Fruit fly (Drosophila melanogaster) whole organism, adult: ENCODE measurements around the gene CG12560.

Experiments used
- CG11617 ChIP-seq: fragments of 200-800 bp; sonication (Bioruptor generic); optimal IDR thresholded peaks from 2 replicates; lab custom pipeline; 2017; ENCODE audit warnings: mild to moderate bottlenecking, missing biosample characterization, missing genetic modification reagents, missing genetic modification characterization
- CG12768 ChIP-seq: fragments of 200-800 bp; sonication (Bioruptor generic); optimal IDR thresholded peaks from 2 replicates; lab custom pipeline; 2017; ENCODE audit warnings: missing biosample characterization, missing genetic modification characterization, mild to moderate bottlenecking, moderate library complexity, missing genetic modification reagents
- CG14711 ChIP-seq: fragments of 200-800 bp; sonication (Bioruptor generic); optimal IDR thresholded peaks from 2 replicates; lab custom pipeline; 2018; ENCODE audit warnings: missing biosample characterization, mild to moderate bottlenecking, missing genetic modification characterization, moderate library complexity
- CG1620 ChIP-seq: fragments of 200-800 bp; sonication (Bioruptor generic); optimal IDR thresholded peaks from 2 replicates; lab custom pipeline; 2016; ENCODE audit warnings: missing biosample characterization, missing genetic modification characterization
- CG33017 ChIP-seq: fragments of 200-800 bp; sonication (Bioruptor generic); optimal IDR thresholded peaks from 2 replicates; lab custom pipeline; 2018; ENCODE audit warnings: missing biosample characterization, mild to moderate bottlenecking, missing genetic modification characterization, moderate library complexity
- CG5204 ChIP-seq: fragments of 200-800 bp; sonication (Bioruptor generic); optimal IDR thresholded peaks from 2 replicates; lab custom pipeline; 2016; ENCODE audit warnings: missing biosample characterization, missing genetic modification characterization
- CG7045 ChIP-seq: fragments of 200-800 bp; sonication (Bioruptor generic); optimal IDR thresholded peaks from 2 replicates; lab custom pipeline; 2017; ENCODE audit warnings: missing biosample characterization, mild to moderate bottlenecking, missing genetic modification characterization
- CG7101 ChIP-seq: fragments of 200-800 bp; sonication (Bioruptor generic); optimal IDR thresholded peaks from 2 replicates; lab custom pipeline; 2018; ENCODE audit warnings: missing biosample characterization, mild to moderate bottlenecking, missing genetic modification characterization, moderate library complexity
- Clk ChIP-seq: fragments of 200-800 bp; sonication (Bioruptor generic); optimal IDR thresholded peaks from 2 replicates; lab custom pipeline; 2017; ENCODE audit warnings: missing biosample characterization, missing genetic modification characterization
- Crg-1 ChIP-seq: fragments of 200-800 bp; sonication (Bioruptor generic); optimal IDR thresholded peaks from 2 replicates; lab custom pipeline; 2016; ENCODE audit warnings: missing biosample characterization, missing genetic modification characterization
- Hr96 ChIP-seq: fragments of 200-800 bp; sonication (Bioruptor generic); optimal IDR thresholded peaks from 2 replicates; lab custom pipeline; 2016; ENCODE audit warnings: missing biosample characterization, missing genetic modification characterization
- Mnt ChIP-seq: fragments of 200-800 bp; sonication (Bioruptor generic); optimal IDR thresholded peaks from 2 replicates; lab custom pipeline; 2016; ENCODE audit warnings: missing biosample characterization, mild to moderate bottlenecking, missing genetic modification characterization
- bab1 ChIP-seq: fragments of 200-800 bp; sonication (Bioruptor generic); optimal IDR thresholded peaks from 3 replicates; lab custom pipeline; 2019; ENCODE audit warnings: missing biosample characterization, mild to moderate bottlenecking, missing genetic modification characterization, moderate library complexity
- cic ChIP-seq: fragments of 200-800 bp; sonication (Bioruptor generic); optimal IDR thresholded peaks from 2 replicates; lab custom pipeline; 2017; ENCODE audit warnings: missing biosample characterization, mild to moderate bottlenecking, missing genetic modification characterization, moderate library complexity
- cnc ChIP-seq, 2 experiments: fragments of >200 bp; optimal IDR thresholded peaks; 2 replicates each; lab custom pipeline; 2017
- kay ChIP-seq: fragments of 200-800 bp; sonication (Bioruptor generic); peaks from one replicate; lab custom pipeline; 2016; ENCODE audit warnings: missing biosample characterization, missing genetic modification characterization, borderline replicate concordance
- ovo ChIP-seq: fragments of 200-800 bp; sonication (Bioruptor generic); optimal IDR thresholded peaks from 2 replicates; lab custom pipeline; 2016; ENCODE audit warnings: missing biosample characterization, missing genetic modification characterization
- pad ChIP-seq: fragments of 200-800 bp; sonication (Bioruptor generic); optimal IDR thresholded peaks from 3 replicates; lab custom pipeline; 2017; ENCODE audit warnings: missing biosample characterization, missing genetic modification characterization, mild to moderate bottlenecking, moderate library complexity, missing genetic modification reagents
- tj ChIP-seq: fragments of 200-800 bp; sonication (Bioruptor generic); optimal IDR thresholded peaks from 3 replicates; lab custom pipeline; 2017; ENCODE audit warnings: missing biosample characterization, mild to moderate bottlenecking, missing genetic modification characterization, moderate library complexity
- toe ChIP-seq: fragments of 200-800 bp; sonication (Bioruptor generic); optimal IDR thresholded peaks from 2 replicates; lab custom pipeline; 2016; ENCODE audit warnings: missing biosample characterization, missing genetic modification characterization

Gene CG12560

dm6 chr2L:8034734-8035133, 25.5 kb upstream of the CG12560 start:
- peak in 1 of 2 experiments; percentile 14 for TF ChIP-seq cnc (optimal IDR thresholded peaks at IDR 0.05; lab: Kevin White, UChicago)
- TF ChIP-seq CG11617 (GFP tag; lab: Kevin White, UChicago): peak; percentile 44
- peak; percentile 25 for TF ChIP-seq Clk
- TF ChIP-seq CG7101 (tag; lab: Kevin White, UChicago): peak; percentile 58
- no peak for TF ChIP-seq Hr96 (GFP tag; lab: Kevin White, UChicago)
- TF ChIP-seq CG5204 (GFP tag; lab: Kevin White, UChicago): no peak
- TF ChIP-seq CG33017 (tag; lab: Kevin White, UChicago): peak; percentile 75
- peak; percentile 30 for TF ChIP-seq tj (GFP tag; lab: Kevin White, UChicago)
- TF ChIP-seq cic (GFP tag; lab: Kevin White, UChicago): no peak
- TF ChIP-seq CG12768 (GFP tag; lab: Kevin White, UChicago): peak; percentile 44
- peak; percentile 6 for TF ChIP-seq bab1 (GFP tag; lab: Kevin White, UChicago)
- TF ChIP-seq ovo (GFP tag; lab: Kevin White, UChicago): no peak
- peak; percentile 53 for TF ChIP-seq CG14711
- TF ChIP-seq pad (GFP tag; lab: Kevin White, UChicago): peak; percentile 51
- TF ChIP-seq Crg-1 (GFP tag; lab: Kevin White, UChicago): no peak
- TF ChIP-seq Mnt (GFP tag; lab: Kevin White, UChicago): peak; percentile 5
- no peak for TF ChIP-seq kay (GFP tag; lab: Kevin White, UChicago)
- TF ChIP-seq toe (GFP tag; lab: Kevin White, UChicago): no peak
- peak; percentile 69 for TF ChIP-seq CG7045 (GFP tag; lab: Kevin White, UChicago)
- TF ChIP-seq CG1620 (GFP tag; lab: Kevin White, UChicago): no peak

- TF ChIP-seq ovo (GFP tag; lab: Kevin White, UChicago) (no peak), Clk (no peak), cic (GFP tag; lab: Kevin White, UChicago) (no peak), CG12768 (GFP tag; lab: Kevin White, UChicago) (peak; percentile 53), CG11617 (GFP tag; lab: Kevin White, UChicago) (no peak), CG14711 (peak; percentile 44), pad (GFP tag; lab: Kevin White, UChicago) (no peak), CG1620 (GFP tag; lab: Kevin White, UChicago) (no peak), CG7045 (GFP tag; lab: Kevin White, UChicago) (peak; percentile 18), CG7101 (tag; lab: Kevin White, UChicago) (peak; percentile 68), CG5204 (GFP tag; lab: Kevin White, UChicago) (no peak), Hr96 (GFP tag; lab: Kevin White, UChicago) (no peak), cnc (optimal IDR thresholded peaks at IDR 0.05; lab: Kevin White, UChicago) (peak in 1 of 2 experiments; percentile 71), CG33017 (tag; lab: Kevin White, UChicago) (peak; percentile 82), toe (GFP tag; lab: Kevin White, UChicago) (no peak), kay (GFP tag; lab: Kevin White, UChicago) (no peak), tj (GFP tag; lab: Kevin White, UChicago) (peak; percentile 24), Crg-1 (GFP tag; lab: Kevin White, UChicago) (no peak), Mnt (GFP tag; lab: Kevin White, UChicago) (no peak), bab1 (GFP tag; lab: Kevin White, UChicago) (no peak)
These were observed 24.5 kb upstream of the CG12560 start for dm6 chr2L:8033756-8034155.

DNA sequence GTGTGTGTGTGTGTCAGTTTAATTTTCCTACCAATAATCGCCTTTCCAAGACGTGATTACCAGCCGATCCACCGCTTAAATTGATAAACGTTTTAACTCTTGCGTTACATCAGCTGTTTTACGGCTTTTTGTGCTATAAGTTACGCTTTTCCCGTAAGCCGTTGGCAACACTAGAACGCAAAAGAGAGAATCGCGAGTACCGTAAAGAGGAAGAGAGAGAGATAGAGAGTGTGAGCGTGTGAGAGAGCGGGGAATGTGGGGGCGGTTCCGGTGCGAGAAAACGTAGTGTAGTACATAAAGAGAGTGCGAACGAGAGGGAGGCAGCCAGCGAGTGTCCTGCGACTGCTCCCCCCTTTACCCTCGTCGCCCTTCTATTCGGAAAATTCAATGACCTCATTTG, 22.3 kb upstream of the CG12560 start:
- TF ChIP-seq cic (GFP tag; lab: Kevin White, UChicago): peak; percentile 29
- TF ChIP-seq kay (GFP tag; lab: Kevin White, UChicago): no peak
- TF ChIP-seq CG14711: peak; percentile 74
- no peak for TF ChIP-seq CG33017 (tag; lab: Kevin White, UChicago)
- TF ChIP-seq CG12768 (GFP tag; lab: Kevin White, UChicago): peak; percentile 36
- peak; percentile 72 for TF ChIP-seq pad (GFP tag; lab: Kevin White, UChicago)
- no peak for TF ChIP-seq CG5204 (GFP tag; lab: Kevin White, UChicago)
- TF ChIP-seq CG7101 (tag; lab: Kevin White, UChicago): peak; percentile 1
- TF ChIP-seq Crg-1 (GFP tag; lab: Kevin White, UChicago): no peak
- no peak for TF ChIP-seq CG1620 (GFP tag; lab: Kevin White, UChicago)
- no peak for TF ChIP-seq Mnt (GFP tag; lab: Kevin White, UChicago)
- peak; percentile 22 for TF ChIP-seq bab1 (GFP tag; lab: Kevin White, UChicago)

- peak; percentile 65 for TF ChIP-seq Mnt (GFP tag; lab: Kevin White, UChicago)
- no peak for TF ChIP-seq CG7101 (tag; lab: Kevin White, UChicago)
- TF ChIP-seq Crg-1 (GFP tag; lab: Kevin White, UChicago): no peak
- TF ChIP-seq CG33017 (tag; lab: Kevin White, UChicago): peak; percentile 4
- TF ChIP-seq Clk: no peak
- TF ChIP-seq CG5204 (GFP tag; lab: Kevin White, UChicago): no peak
- TF ChIP-seq cnc (optimal IDR thresholded peaks at IDR 0.05; lab: Kevin White, UChicago): no peak
- peak; percentile 32 for TF ChIP-seq bab1 (GFP tag; lab: Kevin White, UChicago)
- TF ChIP-seq cic (GFP tag; lab: Kevin White, UChicago): peak; percentile 30
- peak; percentile 57 for TF ChIP-seq CG14711
- no peak for TF ChIP-seq kay (GFP tag; lab: Kevin White, UChicago)
- peak; percentile 64 for TF ChIP-seq pad (GFP tag; lab: Kevin White, UChicago)
- peak; percentile 39 for TF ChIP-seq tj (GFP tag; lab: Kevin White, UChicago)
- TF ChIP-seq CG12768 (GFP tag; lab: Kevin White, UChicago): peak; percentile 41
- TF ChIP-seq toe (GFP tag; lab: Kevin White, UChicago): no peak
- no peak for TF ChIP-seq Hr96 (GFP tag; lab: Kevin White, UChicago)
- TF ChIP-seq CG1620 (GFP tag; lab: Kevin White, UChicago): no peak
- TF ChIP-seq CG11617 (GFP tag; lab: Kevin White, UChicago): peak; percentile 12
- no peak for TF ChIP-seq CG7045 (GFP tag; lab: Kevin White, UChicago)
- no peak for TF ChIP-seq ovo (GFP tag; lab: Kevin White, UChicago)
These were observed 21.5 kb upstream of the CG12560 start, which contains the start of gene Cka for dm6 chr2L:8030693-8031210. Gene Cka, plus strand, starts transcription at chr2L:8030721.
